Fruit fly (Drosophila melanogaster): ENCODE data around the gene CG5131.
A peak's percentile ranks its signal among the peaks of the same experiment; 100 is the strongest.

The CG5131 gene

DNA sequence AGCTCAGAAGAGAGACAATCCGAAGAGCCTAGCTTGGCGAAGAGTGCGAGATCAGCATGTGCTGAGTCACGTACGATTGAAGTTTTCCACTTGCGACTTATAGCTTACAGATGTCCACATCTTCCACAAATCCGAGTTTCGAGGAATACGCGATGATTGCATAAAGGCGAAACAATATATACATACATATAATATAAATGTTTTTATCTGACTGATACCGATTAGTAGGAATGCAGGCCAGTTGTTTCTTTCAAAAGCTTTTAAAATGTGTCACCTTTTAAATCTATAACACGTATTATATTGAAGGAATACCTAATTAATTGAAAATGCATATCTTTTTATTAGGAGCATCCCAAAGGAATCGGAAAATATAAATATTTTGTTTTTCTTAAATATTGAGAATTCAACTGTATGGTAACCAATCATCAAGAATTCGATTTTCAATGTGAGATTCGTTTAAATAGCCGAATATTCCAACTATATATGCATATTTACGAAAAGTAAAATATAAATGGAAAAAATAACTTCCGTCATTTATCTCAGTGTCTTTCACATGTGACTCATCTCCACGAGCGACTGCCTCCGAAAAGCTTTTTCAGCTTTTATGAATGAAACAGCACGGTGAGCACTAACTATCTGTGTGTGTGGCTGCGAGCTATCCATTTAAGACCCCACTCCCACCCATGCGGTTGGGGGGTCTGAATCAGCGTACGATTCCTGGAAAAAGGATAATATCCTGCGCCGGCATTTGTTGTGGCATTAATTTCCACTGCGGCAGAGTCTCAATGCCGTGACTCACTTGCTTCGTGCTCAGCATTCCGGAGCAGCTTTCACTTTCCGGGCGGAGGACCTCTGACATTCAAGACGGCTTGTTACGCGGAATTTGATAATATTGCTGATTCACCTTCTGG is 33.5 kb upstream of the CG5131 start (continued):
- TF ChIP-seq CG8765 (GFP tag; IDR thresholded peaks at IDR 0.05), result no peak
- peak; percentile 40 for TF ChIP-seq org-1 (GFP tag; optimal IDR thresholded peaks at IDR 0.05)
- no peak for TF ChIP-seq CG14965 (GFP tag; optimal IDR thresholded peaks at IDR 0.05; ENCODE audit: borderline replicate concordance)
- TF ChIP-seq emc (GFP tag; optimal IDR thresholded peaks at IDR 0.05), result no peak
- peak; percentile 41; the same call in 1 of the 2 replicates for TF ChIP-seq E2f2 (GFP tag; IDR thresholded peaks at IDR 0.05)
- TF ChIP-seq CG1602 (GFP tag; optimal IDR thresholded peaks at IDR 0.05), result peak; percentile 24
- peak; percentile 14 for TF ChIP-seq CG3995 (GFP tag; optimal IDR thresholded peaks at IDR 0.05)
- TF ChIP-seq dan (GFP tag; IDR thresholded peaks at IDR 0.05), result no peak
- TF ChIP-seq CG8478 (optimal IDR thresholded peaks at IDR 0.05), result no peak
- no peak for TF ChIP-seq z (GFP tag; IDR thresholded peaks at IDR 0.05)
- no peak for TF ChIP-seq CG2889 (GFP tag; IDR thresholded peaks at IDR 0.05)
- TF ChIP-seq sisA (GFP tag; IDR thresholded peaks at IDR 0.05), result no peak
- no peak for TF ChIP-seq ems (GFP tag; optimal IDR thresholded peaks at IDR 0.05)
- TF ChIP-seq hkb (optimal IDR thresholded peaks at IDR 0.05), result no peak
- peak; percentile 81 for TF ChIP-seq hkb (GFP tag; IDR thresholded peaks at IDR 0.05)
- TF ChIP-seq nom (GFP tag; optimal IDR thresholded peaks at IDR 0.05), result peak; percentile 33
- TF ChIP-seq gcm2 (GFP tag; optimal IDR thresholded peaks at IDR 0.05), result peak; percentile 2
- no peak for TF ChIP-seq unc-4 (GFP tag; IDR thresholded peaks at IDR 0.05; ENCODE audit: partially characterized antibody)
- no peak for TF ChIP-seq crol (GFP tag; IDR thresholded peaks at IDR 0.05)
- peak; percentile 28 for TF ChIP-seq CG9437 (GFP tag; optimal IDR thresholded peaks at IDR 0.05)
- no peak for TF ChIP-seq CG10959 (GFP tag; IDR thresholded peaks at IDR 0.05)
- TF ChIP-seq CG3281 (GFP tag; optimal IDR thresholded peaks at IDR 0.05), result peak; percentile 71
- TF ChIP-seq CG18262 (tag; optimal IDR thresholded peaks at IDR 0.05), result peak; percentile 70
- TF ChIP-seq odd (GFP tag; optimal IDR thresholded peaks at IDR 0.05), result peak; percentile 38
- TF ChIP-seq Chrac-16 (GFP tag; optimal IDR thresholded peaks at IDR 0.05), result peak; percentile 20
- TF ChIP-seq nmo (GFP tag; optimal IDR thresholded peaks at IDR 0.05), result no peak
- peak; percentile 53 for TF ChIP-seq CG9817 (tag; optimal IDR thresholded peaks at IDR 0.05)
- TF ChIP-seq MBD-R2 (GFP tag; IDR thresholded peaks at IDR 0.05), result no peak; the same call in 1 of the 2 replicates
- TF ChIP-seq H2.0 (GFP tag; IDR thresholded peaks at IDR 0.05), result 0 out of 2 replicates have a peak, but pooled peaks have one; percentile 4
- no peak for TF ChIP-seq CG13775 (GFP tag; optimal IDR thresholded peaks at IDR 0.05)
- no peak for TF ChIP-seq chn (GFP tag; optimal IDR thresholded peaks at IDR 0.05)
- TF ChIP-seq CG33213 (GFP tag; optimal IDR thresholded peaks at IDR 0.05), result no peak
- no peak for TF ChIP-seq Tbp (GFP tag; optimal IDR thresholded peaks at IDR 0.05)
- no peak for TF ChIP-seq CG32767 (GFP tag; IDR thresholded peaks at IDR 0.05)
- no peak for TF ChIP-seq CG14441 (GFP tag; IDR thresholded peaks at IDR 0.05)
- TF ChIP-seq sens-2 (GFP tag; IDR thresholded peaks at IDR 0.05), result no peak
- TF ChIP-seq H15 (GFP tag; IDR thresholded peaks at IDR 0.05), result 0 out of 3 replicates have a peak, but pooled peaks have one; percentile 27
- TF ChIP-seq CG1024 (GFP tag; IDR thresholded peaks at IDR 0.05), result no peak
- no peak for TF ChIP-seq dimm (GFP tag; IDR thresholded peaks at IDR 0.05)
- no peak for TF ChIP-seq CG11560 (tag; IDR thresholded peaks at IDR 0.05)
- TF ChIP-seq Hand (GFP tag; optimal IDR thresholded peaks at IDR 0.05), result peak; percentile 5
- no peak for TF ChIP-seq psq (GFP tag; optimal IDR thresholded peaks at IDR 0.05)
- TF ChIP-seq phol (tag; optimal IDR thresholded peaks at IDR 0.05), result no peak
- peak; percentile 13 for TF ChIP-seq nerfin-1 (tag; optimal IDR thresholded peaks at IDR 0.05)
- peak; percentile 72 for TF ChIP-seq Rfx (GFP tag; IDR thresholded peaks at IDR 0.05)
- TF ChIP-seq ash1 (GFP tag; optimal IDR thresholded peaks at IDR 0.05), result no peak
- TF ChIP-seq CG16813 (GFP tag; IDR thresholded peaks at IDR 0.05; ENCODE audit: partially characterized antibody), result no peak
- TF ChIP-seq stwl (tag; optimal IDR thresholded peaks at IDR 0.05), result no peak
- no peak for TF ChIP-seq CG16863 (GFP tag; optimal IDR thresholded peaks at IDR 0.05)
- TF ChIP-seq dysf (GFP tag; IDR thresholded peaks at IDR 0.05), result peak; percentile 69; the same call in 2 of the 3 replicates
- no peak for TF ChIP-seq ase (GFP tag; IDR thresholded peaks at IDR 0.05)
